Worm (Caenorhabditis elegans) whole organism, L1 larva: Measurements from ENCODE around the gene srh-208.

Source experiments
- alr-1 ChIP-seq: fragments of 200-800 bp; sonication (Bioruptor generic); optimal IDR thresholded peaks from 2 replicates; lab custom pipeline; 2018; ENCODE audit warnings: borderline replicate concordance, mild to moderate bottlenecking, missing genetic modification characterization, missing compliant biosample characterization
- blmp-1 ChIP-seq: fragments of 150-350 bp; optimal IDR thresholded peaks from 2 replicates; lab custom pipeline; 2014; ENCODE audit warnings: missing biosample characterization, missing genetic modification characterization
- ceh-8 ChIP-seq: fragments of 200-800 bp; sonication (Bioruptor generic); optimal IDR thresholded peaks from 2 replicates; lab custom pipeline; 2018; ENCODE audit warnings: mild to moderate bottlenecking, missing genetic modification characterization, moderate library complexity, missing compliant biosample characterization
- ces-1 ChIP-seq: fragments of 150-350 bp; optimal IDR thresholded peaks from 2 replicates; lab custom pipeline; 2014; ENCODE audit warnings: missing biosample characterization, missing genetic modification reagents, missing genetic modification characterization
- fkh-10 ChIP-seq: sonication (generic microtip); optimal IDR thresholded peaks from 2 replicates; lab custom pipeline; 2017; ENCODE audit warnings: missing biosample characterization, missing genetic modification reagents, missing genetic modification characterization
- isw-1 ChIP-seq: fragments of 200-800 bp; sonication (Bioruptor generic); IDR thresholded peaks from 2 replicates; pipeline ENCODE4 v1.3.6; 2022; ENCODE audit warnings: missing genetic modification characterization, missing compliant biosample characterization
- lin-13 ChIP-seq: fragments of 150-350 bp; optimal IDR thresholded peaks from 2 replicates; lab custom pipeline; 2014; ENCODE audit warnings: missing biosample characterization, missing genetic modification reagents, missing genetic modification characterization
- lin-39 ChIP-seq: fragments of 150-350 bp; optimal IDR thresholded peaks from 2 replicates; lab custom pipeline; 2014; ENCODE audit warnings: missing biosample characterization, missing genetic modification reagents, missing genetic modification characterization
- nhr-77 ChIP-seq: fragments of 150-350 bp; optimal IDR thresholded peaks from 2 replicates; lab custom pipeline; 2014; ENCODE audit warnings: missing biosample characterization, missing genetic modification characterization
- nhr-90 ChIP-seq: sonication (generic microtip); optimal IDR thresholded peaks from 2 replicates; lab custom pipeline; 2016; ENCODE audit warnings: mild to moderate bottlenecking, missing genetic modification characterization, missing compliant biosample characterization; ENCODE audit not compliant: poor library complexity
- swsn-7 ChIP-seq: sonication (generic microtip); optimal IDR thresholded peaks from 2 replicates; lab custom pipeline; 2016; ENCODE audit warnings: missing genetic modification characterization, missing compliant biosample characterization
- tbx-2 ChIP-seq: sonication (generic microtip); optimal IDR thresholded peaks from 2 replicates; lab custom pipeline; 2016; ENCODE audit warnings: missing genetic modification characterization, missing compliant biosample characterization

DNA sequence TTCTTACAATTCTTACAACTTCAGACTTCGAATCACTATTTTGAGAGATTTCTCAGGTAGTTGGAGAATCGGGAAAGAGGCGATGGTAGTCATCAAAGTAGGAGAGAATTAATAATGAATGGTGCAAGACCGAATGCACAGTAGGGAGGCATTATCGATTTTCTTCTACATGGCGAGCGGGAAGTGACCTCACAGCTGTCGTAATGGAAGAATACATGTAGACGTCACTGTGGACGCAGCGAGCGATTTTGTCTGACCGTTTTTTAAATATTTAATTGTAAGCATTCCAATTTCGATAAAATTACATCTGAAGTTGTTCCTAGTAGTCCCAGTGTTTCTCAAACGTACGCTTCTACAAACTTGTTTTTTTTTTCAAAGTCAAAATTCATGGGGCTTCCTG, 7.6 kb upstream of the srh-208 start, which contains the start of gene F55C9.11:
- TF ChIP-seq fkh-10 (no peak), tbx-2 (no peak), isw-1 (no peak), ceh-8 (GFP tag; lab: Kevin White, UChicago) (no peak), nhr-77 (tag; lab: Kevin White, UChicago) (no peak), ces-1 (GFP tag; lab: Kevin White, UChicago) (no peak), nhr-90 (no peak), lin-13 (GFP tag; lab: Kevin White, UChicago) (no peak), alr-1 (tag; lab: Kevin White, UChicago) (no peak), lin-39 (tag; lab: Kevin White, UChicago) (no peak), swsn-7 (no peak), blmp-1 (no peak)
